Fruit fly (Drosophila melanogaster): ENCODE data around the gene CG9541.

The CG9541 gene

DNA sequence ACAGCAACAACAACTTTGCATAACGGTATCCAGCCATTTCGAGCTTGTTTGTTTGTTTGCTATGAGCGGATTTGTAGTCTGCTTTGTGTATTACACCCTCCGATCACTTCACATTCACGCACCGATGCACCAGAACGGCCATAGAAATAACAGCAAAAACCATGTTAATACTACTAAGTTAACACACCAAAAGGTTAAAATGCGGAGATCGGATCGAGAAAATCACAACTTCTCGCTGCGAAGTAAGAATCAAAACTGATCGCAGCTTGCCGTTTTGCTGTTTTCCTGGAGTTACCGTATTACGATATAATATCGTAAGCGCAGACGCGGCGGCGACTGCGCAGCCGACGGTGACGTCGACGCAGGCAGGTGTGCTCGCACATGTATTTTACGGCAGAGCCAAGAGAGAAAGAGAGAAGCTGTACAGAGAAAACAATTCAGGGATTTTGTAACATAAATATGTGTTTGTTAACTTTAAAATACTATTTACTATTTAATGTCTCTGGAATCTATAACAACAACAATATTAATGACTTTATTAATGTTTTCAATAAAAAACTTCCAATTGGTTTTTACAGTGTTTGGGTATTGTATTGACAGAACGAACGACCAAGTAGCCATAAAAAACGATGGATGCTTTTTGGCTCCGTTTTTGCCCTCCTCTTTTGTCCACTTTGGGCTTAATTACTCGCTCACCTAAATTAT, 9.5 kb upstream of the CG9541 start, which contains the start of gene CG13101:
Gene CG13101 (minus strand): TSS at position 259 of the 705 bp plus-strand sequence.
- TF ChIP-seq psq (optimal IDR thresholded peaks at IDR 0.05) (no peak), Sin3A (optimal IDR thresholded peaks at IDR 0.05) (no peak), h (optimal IDR thresholded peaks at IDR 0.05) (no peak), insv (optimal IDR thresholded peaks at IDR 0.05) (no peak), Myc (optimal IDR thresholded peaks at IDR 0.05) (no peak), ttk (optimal IDR thresholded peaks at IDR 0.05) (no peak)

DNA sequence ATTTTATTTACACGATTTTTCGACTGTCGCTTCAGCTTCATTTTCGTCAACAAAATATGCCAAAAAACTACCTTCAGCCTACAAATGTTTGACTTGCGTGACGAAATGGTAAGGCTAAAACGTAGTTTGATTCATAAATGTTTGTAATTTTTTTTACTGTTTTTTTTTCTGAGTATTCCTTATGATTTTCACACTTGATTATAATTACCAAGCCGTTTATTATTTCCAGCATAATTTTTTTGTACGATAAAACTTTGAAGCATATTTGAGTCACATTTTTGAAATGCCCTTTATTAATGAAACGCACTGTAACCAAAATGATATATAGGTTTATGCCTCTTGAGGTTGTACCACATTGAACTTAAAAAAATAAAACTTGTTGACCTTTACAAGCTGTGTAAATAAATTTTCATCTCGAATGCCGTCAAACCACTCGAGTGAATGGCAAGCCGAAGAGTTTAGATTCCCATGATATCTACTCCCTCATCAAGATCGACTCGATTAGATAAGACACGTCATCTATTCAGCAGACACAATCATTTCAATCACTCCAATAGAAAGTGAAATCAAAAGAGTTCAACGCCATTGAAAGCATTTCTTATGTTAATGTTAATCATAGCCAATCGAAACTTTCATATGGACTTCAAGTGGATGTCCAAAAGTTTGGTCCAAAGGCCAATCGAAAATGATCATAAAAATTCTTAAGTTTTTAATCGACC, 7.5 kb upstream of the CG9541 start:
- no peak for TF ChIP-seq psq (optimal IDR thresholded peaks at IDR 0.05)
- TF ChIP-seq h (optimal IDR thresholded peaks at IDR 0.05) = no peak
- no peak for TF ChIP-seq Myc (optimal IDR thresholded peaks at IDR 0.05)
- no peak for TF ChIP-seq ttk (optimal IDR thresholded peaks at IDR 0.05)
- TF ChIP-seq insv (optimal IDR thresholded peaks at IDR 0.05) = no peak
- no peak for TF ChIP-seq Sin3A (optimal IDR thresholded peaks at IDR 0.05)

DNA sequence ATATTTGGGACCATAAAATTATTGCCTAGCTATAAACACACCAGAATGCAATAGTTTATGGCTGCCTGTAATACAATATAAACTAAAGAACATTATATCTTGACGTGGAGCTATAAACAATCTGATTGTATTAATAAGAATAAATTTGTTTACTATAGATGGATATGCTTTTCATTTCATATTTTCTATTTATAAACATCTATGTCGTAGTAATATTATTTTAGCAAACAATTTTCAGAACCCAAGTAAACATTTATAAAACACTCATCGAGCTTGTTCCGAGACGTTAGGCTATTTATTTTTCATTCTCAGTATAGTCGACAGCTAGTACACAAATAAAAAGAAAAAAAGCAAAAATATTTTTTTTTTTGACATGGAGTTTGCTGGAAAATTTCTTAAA, 5.1 kb upstream of the CG9541 start, which contains the start of gene CG18662:
Gene CG18662 (plus strand): TSS at position 301 of the 400 bp plus-strand sequence.
- TF ChIP-seq insv (optimal IDR thresholded peaks at IDR 0.05) (no peak), psq (optimal IDR thresholded peaks at IDR 0.05) (no peak), Myc (optimal IDR thresholded peaks at IDR 0.05) (no peak), ttk (optimal IDR thresholded peaks at IDR 0.05) (no peak), h (optimal IDR thresholded peaks at IDR 0.05) (no peak), Sin3A (optimal IDR thresholded peaks at IDR 0.05) (no peak)

DNA sequence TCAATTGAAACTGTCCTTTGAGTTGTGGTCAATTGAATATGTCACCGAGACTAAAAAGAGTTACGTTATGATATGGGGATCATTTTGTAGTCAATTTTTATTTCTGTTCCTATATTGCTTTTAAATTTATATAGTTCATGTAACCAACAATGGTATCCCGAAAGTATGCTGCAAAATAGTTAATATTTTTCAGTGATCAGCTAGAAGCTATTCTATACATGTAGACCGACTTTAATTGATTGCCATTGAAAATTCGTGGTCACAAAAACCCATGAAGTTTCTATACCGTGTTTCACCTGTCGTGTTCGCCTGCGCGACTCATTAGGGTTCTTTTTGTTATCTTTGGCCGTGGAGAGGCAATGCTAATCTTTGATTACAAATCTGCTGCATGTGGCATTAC, 722 bp downstream of the CG9541 start:
- TF ChIP-seq Myc (optimal IDR thresholded peaks at IDR 0.05) (no peak), psq (optimal IDR thresholded peaks at IDR 0.05) (no peak), Sin3A (optimal IDR thresholded peaks at IDR 0.05) (no peak), insv (optimal IDR thresholded peaks at IDR 0.05) (no peak), h (optimal IDR thresholded peaks at IDR 0.05) (no peak), ttk (optimal IDR thresholded peaks at IDR 0.05) (no peak)

DNA sequence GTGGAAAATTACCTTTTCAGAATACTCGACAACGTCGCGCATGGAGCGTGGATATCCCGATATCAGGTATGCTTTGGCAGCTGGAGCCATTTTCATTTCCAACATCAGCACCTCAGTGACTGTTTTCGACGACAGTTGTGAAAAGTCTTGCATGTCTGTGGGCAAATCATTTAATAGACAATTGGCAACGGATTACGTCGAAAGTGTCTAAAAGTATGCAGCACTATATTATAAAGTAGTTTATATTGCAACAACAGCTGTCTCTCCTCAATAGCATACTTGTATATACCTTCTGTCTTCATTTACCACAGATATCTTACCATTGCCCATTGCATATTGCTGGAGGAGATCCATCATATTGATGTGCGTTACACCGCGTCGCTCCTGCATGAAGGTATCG, 2.3 kb downstream of the CG9541 start:
- no peak for TF ChIP-seq Sin3A (optimal IDR thresholded peaks at IDR 0.05)
- no peak for TF ChIP-seq psq (optimal IDR thresholded peaks at IDR 0.05)
- no peak for TF ChIP-seq ttk (optimal IDR thresholded peaks at IDR 0.05)
- TF ChIP-seq Myc (optimal IDR thresholded peaks at IDR 0.05) = no peak
- TF ChIP-seq h (optimal IDR thresholded peaks at IDR 0.05) = no peak
- TF ChIP-seq insv (optimal IDR thresholded peaks at IDR 0.05) = no peak

DNA sequence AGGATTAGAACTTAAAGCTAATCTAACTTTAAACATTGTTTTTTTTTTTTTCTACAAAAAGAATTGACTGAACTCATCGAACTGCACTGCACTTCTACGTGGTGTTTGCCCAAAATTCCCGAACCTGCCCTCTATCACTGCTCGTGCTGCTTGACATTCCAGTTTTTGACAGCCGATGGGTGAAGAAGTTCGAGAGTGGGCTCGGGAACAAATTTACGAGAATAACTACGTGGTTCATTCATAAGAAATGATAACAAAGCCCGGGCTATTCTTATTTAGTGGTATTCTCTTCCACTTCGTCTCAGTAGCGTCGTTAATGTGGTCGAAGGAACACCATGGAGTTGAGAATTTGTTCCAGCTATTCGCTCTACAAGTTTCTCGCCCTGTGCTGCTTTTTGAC, 8.0 kb downstream of the CG9541 start, which contains the start of gene CG18088:
Gene CG18088 (plus strand): TSS at position 301 of the 400 bp plus-strand sequence.
- TF ChIP-seq psq (optimal IDR thresholded peaks at IDR 0.05) = no peak

DNA sequence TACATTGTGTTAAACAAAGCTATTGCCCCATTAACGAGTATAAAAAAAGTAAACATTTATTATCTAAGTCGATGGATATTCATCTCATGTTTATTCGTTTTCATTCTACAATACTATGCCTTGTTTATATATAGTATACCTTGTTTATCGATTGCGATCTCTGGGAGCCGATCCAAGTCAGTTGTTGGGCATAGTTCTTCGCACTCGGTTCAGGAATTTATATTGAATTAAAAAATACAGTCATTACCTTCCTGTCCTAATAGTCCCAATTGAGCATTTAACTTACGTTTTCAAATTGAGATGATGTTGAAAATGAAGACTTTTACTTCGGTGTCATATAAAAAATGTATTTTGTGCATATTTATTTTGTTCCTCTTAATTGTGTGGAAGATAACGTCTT, 10.6 kb downstream of the CG9541 start, which contains the start of gene CG32984:
Gene CG32984 (plus strand): TSS at position 301 of the 400 bp plus-strand sequence.
- no peak for TF ChIP-seq Sin3A (optimal IDR thresholded peaks at IDR 0.05)
- no peak for TF ChIP-seq psq (optimal IDR thresholded peaks at IDR 0.05)
- TF ChIP-seq h (optimal IDR thresholded peaks at IDR 0.05) = no peak
- no peak for TF ChIP-seq ttk (optimal IDR thresholded peaks at IDR 0.05)
- no peak for TF ChIP-seq insv (optimal IDR thresholded peaks at IDR 0.05)
- TF ChIP-seq Myc (optimal IDR thresholded peaks at IDR 0.05) = no peak

DNA sequence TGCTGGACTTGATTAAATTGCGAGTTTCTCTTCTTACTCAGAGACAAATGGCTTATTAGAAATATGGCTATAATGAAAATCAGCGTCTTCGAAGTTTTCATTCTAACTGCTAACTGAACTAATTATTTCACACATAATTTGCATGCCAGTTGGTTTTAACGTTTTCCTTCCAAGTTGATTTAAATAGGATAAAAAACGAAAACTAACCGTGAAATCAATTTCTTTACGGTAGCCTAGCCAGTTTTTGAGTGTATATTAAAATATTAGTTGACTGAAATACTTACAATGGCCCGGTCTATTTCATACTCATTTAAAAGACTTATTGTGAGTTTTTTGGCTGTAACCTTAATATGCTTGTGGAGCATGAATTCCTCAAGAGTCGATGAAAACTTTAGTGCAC, 13.0 kb downstream of the CG9541 start, which contains the start of the genes CG9525 and CG32985:
Gene CG9525 (minus strand): TSS at position 101 of the 400 bp plus-strand sequence.
Gene CG32985 (plus strand): TSS at position 280 of the 400 bp plus-strand sequence.
- no peak for TF ChIP-seq psq (optimal IDR thresholded peaks at IDR 0.05)
- no peak for TF ChIP-seq h (optimal IDR thresholded peaks at IDR 0.05)
- no peak for TF ChIP-seq Myc (optimal IDR thresholded peaks at IDR 0.05)
- TF ChIP-seq Sin3A (optimal IDR thresholded peaks at IDR 0.05) = no peak
- TF ChIP-seq ttk (optimal IDR thresholded peaks at IDR 0.05) = no peak
- no peak for TF ChIP-seq insv (optimal IDR thresholded peaks at IDR 0.05)

DNA sequence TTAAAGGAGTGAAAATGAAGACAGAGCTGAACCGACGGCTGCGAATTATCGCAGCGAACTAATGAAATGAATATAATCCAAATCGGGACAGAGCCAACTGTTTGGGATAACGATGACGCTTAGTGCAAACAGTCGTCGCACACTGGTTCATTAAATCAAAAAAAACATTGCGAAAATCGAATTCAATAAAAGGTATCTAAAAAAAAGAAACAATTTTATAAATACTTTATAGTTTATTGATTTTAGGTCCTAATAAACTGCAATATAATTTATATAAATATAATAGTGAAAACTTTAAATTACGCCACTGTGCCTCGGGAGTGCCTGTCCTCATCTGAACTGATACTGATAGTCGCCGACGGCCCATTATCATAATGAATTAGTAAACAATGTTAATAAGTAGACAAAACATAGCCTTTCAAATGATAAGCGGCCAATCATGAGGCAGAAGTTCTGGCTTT, 16.2 kb downstream of the CG9541 start, which contains the start of gene CG31886:
Gene CG31886 (minus strand): TSS at position 51 of the 461 bp plus-strand sequence.
- no peak for TF ChIP-seq ttk (optimal IDR thresholded peaks at IDR 0.05)

DNA sequence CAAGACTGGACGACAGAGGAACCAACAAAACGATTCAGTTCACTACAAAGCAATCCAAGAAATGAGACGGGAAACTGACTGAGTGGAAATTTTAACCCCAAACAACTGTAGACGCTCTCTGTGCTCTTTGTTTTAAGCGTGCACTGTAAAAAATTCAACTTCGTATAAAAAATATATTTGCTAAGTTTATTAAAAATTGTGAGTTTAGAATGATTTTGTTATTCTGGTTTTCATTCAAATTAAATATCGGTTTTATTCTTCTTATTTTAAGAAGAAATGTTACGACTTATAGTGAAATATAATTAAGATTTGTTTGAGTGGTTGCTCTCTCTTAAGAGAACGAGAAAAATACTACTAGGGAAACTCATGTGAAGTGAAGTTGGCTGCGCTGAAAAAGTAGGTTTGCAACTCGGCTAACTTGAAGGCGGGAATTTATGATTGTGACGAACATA, 17.2 kb downstream of the CG9541 start:
- TF ChIP-seq Sin3A (optimal IDR thresholded peaks at IDR 0.05) (no peak), h (optimal IDR thresholded peaks at IDR 0.05) (no peak), insv (optimal IDR thresholded peaks at IDR 0.05) (no peak), Myc (optimal IDR thresholded peaks at IDR 0.05) (no peak), ttk (optimal IDR thresholded peaks at IDR 0.05) (no peak), psq (optimal IDR thresholded peaks at IDR 0.05) (no peak)

DNA sequence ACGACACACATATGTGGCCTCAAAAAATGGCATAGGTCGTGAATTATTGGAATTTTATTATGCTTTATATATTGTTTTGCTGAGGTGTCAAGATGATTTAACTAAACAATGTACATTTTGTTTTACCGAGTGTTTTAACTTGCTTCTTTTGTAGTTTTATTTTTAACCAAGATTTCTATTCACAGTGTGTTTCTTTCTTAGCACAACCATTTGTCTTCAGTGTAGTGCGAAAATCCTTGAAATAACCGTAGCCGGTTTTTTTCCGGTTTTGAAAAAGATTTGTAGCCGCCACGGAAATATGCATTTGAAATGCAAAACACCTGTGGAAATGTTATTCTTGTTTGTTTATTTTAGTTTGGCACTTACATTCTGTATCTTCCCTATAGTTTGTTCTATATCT, 18.1 kb downstream of the CG9541 start:
- TF ChIP-seq psq (optimal IDR thresholded peaks at IDR 0.05) (no peak), ttk (optimal IDR thresholded peaks at IDR 0.05) (no peak), h (optimal IDR thresholded peaks at IDR 0.05) (no peak), Sin3A (optimal IDR thresholded peaks at IDR 0.05) (no peak), Myc (optimal IDR thresholded peaks at IDR 0.05) (no peak), insv (optimal IDR thresholded peaks at IDR 0.05) (no peak)

DNA sequence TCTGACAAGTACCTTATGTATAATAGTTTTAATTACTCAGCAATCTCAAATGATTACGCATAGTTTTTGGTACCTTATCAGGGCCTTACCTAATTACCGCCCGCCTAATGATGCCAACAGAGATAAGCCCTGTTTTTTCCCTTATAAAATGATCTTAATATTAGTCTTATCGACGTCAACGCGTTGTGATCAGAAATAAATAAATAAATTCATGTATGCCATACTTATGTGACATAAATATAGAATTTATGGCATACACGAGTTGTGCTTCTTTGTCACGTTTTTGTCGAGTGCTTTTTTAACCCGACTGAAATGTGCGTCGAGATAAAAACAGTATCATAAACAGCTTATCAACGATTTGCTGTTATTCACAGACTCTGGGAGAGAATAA, 18.9 kb downstream of the CG9541 start:
- TF ChIP-seq Myc (optimal IDR thresholded peaks at IDR 0.05) (no peak), insv (optimal IDR thresholded peaks at IDR 0.05) (no peak)
